Fruit fly (Drosophila melanogaster): ENCODE data around the gene CG15812.

CG15812 gene

DNA sequence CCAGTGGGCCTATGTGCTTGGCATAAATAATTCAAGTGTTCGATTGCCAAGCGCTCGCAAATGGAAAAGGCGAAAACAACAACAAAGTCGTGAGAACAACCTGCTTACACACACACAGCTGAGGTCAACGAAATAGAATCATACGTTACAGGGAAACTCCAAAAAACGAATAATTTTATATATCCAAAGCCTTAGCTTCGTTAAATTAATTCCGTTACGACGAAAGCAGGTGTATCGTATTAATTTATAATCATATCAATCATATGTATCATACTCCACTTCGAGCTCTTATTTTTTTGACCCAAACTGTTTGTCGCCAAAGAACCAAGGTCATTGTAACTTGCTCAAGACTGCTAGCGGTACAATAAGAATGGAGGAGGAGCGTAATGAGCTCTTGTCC is 19.7 kb downstream of the CG15812 start (continued):
- TF ChIP-seq wek (GFP tag; optimal IDR thresholded peaks at IDR 0.05) (peak; percentile 48), CG2202 (tag; optimal IDR thresholded peaks at IDR 0.05) (peak; percentile 74), CG1024 (GFP tag; IDR thresholded peaks at IDR 0.05) (peak; percentile 56; the same call in 1 of the 2 replicates), ttk (GFP tag; IDR thresholded peaks at IDR 0.05) (peak; percentile 75), CG12236 (GFP tag; optimal IDR thresholded peaks at IDR 0.05) (peak; percentile 57), maf-S (GFP tag; optimal IDR thresholded peaks at IDR 0.05) (peak; percentile 80), sqz (GFP tag; optimal IDR thresholded peaks at IDR 0.05) (no peak), tna (GFP tag; IDR thresholded peaks at IDR 0.05; ENCODE audit: partially characterized antibody) (no peak), trh (GFP tag; optimal IDR thresholded peaks at IDR 0.05) (peak; percentile 38), HLH3B (GFP tag; IDR thresholded peaks at IDR 0.05) (peak; percentile 86), crol (GFP tag; IDR thresholded peaks at IDR 0.05) (no peak), toy (GFP tag; IDR thresholded peaks at IDR 0.05) (peak; percentile 67; the same call in 1 of the 2 replicates), MESR4 (GFP tag; optimal IDR thresholded peaks at IDR 0.05) (no peak), Ptx1 (GFP tag; IDR thresholded peaks at IDR 0.05) (peak; percentile 91), HmgZ (tag; optimal IDR thresholded peaks at IDR 0.05) (peak; percentile 85), CG12299 (tag; optimal IDR thresholded peaks at IDR 0.05) (peak; percentile 66), da (GFP tag; optimal IDR thresholded peaks at IDR 0.05) (no peak), CG13424 (tag; optimal IDR thresholded peaks at IDR 0.05) (peak; percentile 81), CG3847 (GFP tag; IDR thresholded peaks at IDR 0.05) (peak; percentile 70), CG13123 (GFP tag; optimal IDR thresholded peaks at IDR 0.05) (no peak), CG7372 (GFP tag; IDR thresholded peaks at IDR 0.05) (peak; percentile 81), CG32532 (GFP tag; IDR thresholded peaks at IDR 0.05) (peak; percentile 89), klu (GFP tag; IDR thresholded peaks at IDR 0.05) (peak; percentile 62), Dek (tag; optimal IDR thresholded peaks at IDR 0.05) (peak; percentile 80), CG12219 (GFP tag; optimal IDR thresholded peaks at IDR 0.05) (peak; percentile 86), fru (optimal IDR thresholded peaks at IDR 0.05) (no peak), CG3726 (GFP tag; IDR thresholded peaks at IDR 0.05) (peak; percentile 85), Dp (GFP tag; optimal IDR thresholded peaks at IDR 0.05) (no peak), CG43689 (GFP tag; IDR thresholded peaks at IDR 0.05) (no peak), gem (tag; optimal IDR thresholded peaks at IDR 0.05) (peak; percentile 93), CG34224 (GFP tag; IDR thresholded peaks at IDR 0.05; ENCODE audit: partially characterized antibody) (no peak), Nf-YB (GFP tag; optimal IDR thresholded peaks at IDR 0.05) (peak; percentile 69), CoRest (tag; optimal IDR thresholded peaks at IDR 0.05) (no peak), ftz-f1 (GFP tag; optimal IDR thresholded peaks at IDR 0.05) (peak; percentile 93), kni (GFP tag; optimal IDR thresholded peaks at IDR 0.05) (peak; percentile 8), rib (GFP tag; IDR thresholded peaks at IDR 0.05) (0 out of 2 replicates have a peak, but pooled peaks have one; percentile 40), CG10462 (GFP tag; optimal IDR thresholded peaks at IDR 0.05) (peak; percentile 64), Ssrp (tag; optimal IDR thresholded peaks at IDR 0.05) (peak; percentile 75), Hr3 (GFP tag; optimal IDR thresholded peaks at IDR 0.05) (peak; percentile 62), CG14860 (GFP tag; IDR thresholded peaks at IDR 0.05; ENCODE audit: partially characterized antibody) (no peak), TFAM (GFP tag; optimal IDR thresholded peaks at IDR 0.05) (peak; percentile 27), Med (GFP tag) (peak; percentile 97), CG8478 (optimal IDR thresholded peaks at IDR 0.05) (no peak), CG17361 (GFP tag; IDR thresholded peaks at IDR 0.05) (no peak; the same call in 2 of the 3 replicates), CTCF (GFP tag; optimal IDR thresholded peaks at IDR 0.05) (no peak), CG15696 (tag; optimal IDR thresholded peaks at IDR 0.05) (peak; percentile 77), CG2199 (GFP tag; IDR thresholded peaks at IDR 0.05) (peak; percentile 77; the same call in 1 of the 3 replicates), MTF-1 (GFP tag; optimal IDR thresholded peaks at IDR 0.05; ENCODE audit: borderline replicate concordance) (peak; percentile 75), CG7745 (tag; optimal IDR thresholded peaks at IDR 0.05) (no peak), Nf-YC (tag; optimal IDR thresholded peaks at IDR 0.05) (no peak), CG17612 (GFP tag; IDR thresholded peaks at IDR 0.05) (peak; percentile 67; the same call in 1 of the 2 replicates), sug (tag; optimal IDR thresholded peaks at IDR 0.05) (no peak)
